Fruit fly (Drosophila melanogaster) whole organism, wandering third instar larva: Measurements from ENCODE around the gene Ubc6.

Experiments used
- Abd-B ChIP-seq: fragments of >200 bp; optimal IDR thresholded peaks from 2 replicates; lab custom pipeline; 2017; ENCODE audit warnings: missing biosample characterization, missing genetic modification characterization
- CG32264 ChIP-seq: fragments of 200-800 bp; sonication (Bioruptor generic); optimal IDR thresholded peaks from 2 replicates; lab custom pipeline; 2016; ENCODE audit warnings: missing biosample characterization, missing genetic modification characterization
- CG9705 ChIP-seq: fragments of 200-800 bp; sonication (Bioruptor generic); optimal IDR thresholded peaks from 2 replicates; lab custom pipeline; 2018; ENCODE audit warnings: missing biosample characterization, mild to moderate bottlenecking, missing genetic modification characterization
- CrebA ChIP-seq: fragments of 200-800 bp; sonication (Bioruptor generic); optimal IDR thresholded peaks from 2 replicates; lab custom pipeline; 2016; ENCODE audit warnings: missing biosample characterization, mild to moderate bottlenecking, missing genetic modification characterization, borderline replicate concordance
- Dfd ChIP-seq: fragments of >200 bp; optimal IDR thresholded peaks from 2 replicates; lab custom pipeline; 2017; ENCODE audit warnings: missing biosample characterization, missing genetic modification characterization
- Dif ChIP-seq: fragments of 200-275, 200-300 bp; sonication (Bioruptor generic); optimal IDR thresholded peaks from 2 replicates; lab custom pipeline; 2018; ENCODE audit warnings: missing biosample characterization, missing genetic modification characterization; ENCODE audit not compliant: partially characterized antibody
- GATAd ChIP-seq: sonication (Bioruptor generic); optimal IDR thresholded peaks from 2 replicates; lab custom pipeline; 2016; ENCODE audit warnings: missing biosample characterization, missing genetic modification characterization
- HLH106 ChIP-seq: fragments of 200-800 bp; optimal IDR thresholded peaks from 3 replicates; lab custom pipeline; 2019; ENCODE audit warnings: missing biosample characterization, mild to moderate bottlenecking, missing genetic modification characterization, moderate library complexity
- Hnf4 ChIP-seq: fragments of 200-800 bp; sonication (Bioruptor generic); optimal IDR thresholded peaks from 2 replicates; lab custom pipeline; 2016; ENCODE audit warnings: missing biosample characterization, mild to moderate bottlenecking, missing genetic modification characterization
- Hr78 ChIP-seq: fragments of >200 bp; optimal IDR thresholded peaks from 2 replicates; lab custom pipeline; 2017; ENCODE audit warnings: missing biosample characterization, missing genetic modification characterization
- Hr83 ChIP-seq: fragments of 200-300 bp; sonication (Bioruptor generic); optimal IDR thresholded peaks from 2 replicates; lab custom pipeline; 2016; ENCODE audit warnings: missing biosample characterization, mild to moderate bottlenecking, missing genetic modification characterization, moderate library complexity; ENCODE audit not compliant: poor library complexity, severe bottlenecking
- Jra ChIP-seq: sonication (Bioruptor generic); optimal IDR thresholded peaks from 2 replicates; lab custom pipeline; 2016; ENCODE audit warnings: missing biosample characterization, missing genetic modification characterization
- Mio ChIP-seq: sonication (Bioruptor generic); optimal IDR thresholded peaks from 2 replicates; lab custom pipeline; 2016; ENCODE audit warnings: missing biosample characterization, missing genetic modification characterization
- Myc ChIP-seq: fragments of >200 bp; optimal IDR thresholded peaks from 2 replicates; lab custom pipeline; 2017
- N ChIP-seq: fragments of >200 bp; optimal IDR thresholded peaks from 2 replicates; lab custom pipeline; 2018; ENCODE audit warnings: missing biosample characterization, missing external identifiers, missing genetic modification characterization
- OdsH ChIP-seq: fragments of 200-800 bp; sonication (Bioruptor generic); optimal IDR thresholded peaks from 2 replicates; lab custom pipeline; 2016; ENCODE audit warnings: missing biosample characterization, mild to moderate bottlenecking, missing genetic modification characterization
- Rel ChIP-seq, 2 experiments: fragments of 200-800 bp; sonication (Bioruptor generic) in 1 of 2; optimal IDR thresholded peaks; 2 replicates in 1 of 2; 3 replicates in 1 of 2; lab custom pipeline; 2016 to 2019; ENCODE audit warnings: mild to moderate bottlenecking in 2 of 2, missing biosample characterization in 2 of 2, missing genetic modification characterization in 2 of 2, moderate library complexity in 1 of 2
- Vsx2 ChIP-seq: fragments of 200-300, 225-300 bp; sonication (Bioruptor generic); optimal IDR thresholded peaks from 2 replicates; lab custom pipeline; 2018; ENCODE audit warnings: missing biosample characterization, missing genetic modification characterization; ENCODE audit not compliant: partially characterized antibody
- br ChIP-seq: fragments of 200-800 bp; sonication (Bioruptor generic); optimal IDR thresholded peaks from 2 replicates; lab custom pipeline; 2016; ENCODE audit warnings: missing biosample characterization, missing genetic modification characterization
- brk ChIP-seq: fragments of 200-800 bp; sonication (Bioruptor generic); optimal IDR thresholded peaks from 2 replicates; lab custom pipeline; 2016; ENCODE audit warnings: missing biosample characterization, mild to moderate bottlenecking, missing genetic modification characterization
- dl ChIP-seq, 2 experiments: fragments of 175-275, 200-275 bp in 1 of 2; fragments of 200-275 bp in 1 of 2; sonication (Bioruptor generic); optimal IDR thresholded peaks; lab custom pipeline; 2018; ENCODE audit warnings: mild to moderate bottlenecking in 2 of 2, missing biosample characterization in 2 of 2, missing genetic modification characterization in 2 of 2, moderate library complexity in 2 of 2; ENCODE audit not compliant: partially characterized antibody in 2 of 2, insufficient read depth in 1 of 2
- dmrt93B ChIP-seq: fragments of 200-800 bp; sonication (Bioruptor generic); optimal IDR thresholded peaks from 2 replicates; lab custom pipeline; 2018; ENCODE audit warnings: missing biosample characterization, mild to moderate bottlenecking, missing genetic modification characterization
- dsf ChIP-seq: sonication (Bioruptor generic); optimal IDR thresholded peaks from 2 replicates; lab custom pipeline; 2016; ENCODE audit warnings: missing biosample characterization, missing genetic modification characterization, borderline replicate concordance
- ey ChIP-seq: fragments of 200-800 bp; sonication (Bioruptor generic); optimal IDR thresholded peaks from 2 replicates; lab custom pipeline; 2016; ENCODE audit warnings: missing biosample characterization, missing genetic modification characterization
- fru ChIP-seq: fragments of 200-800 bp; sonication (Bioruptor generic); optimal IDR thresholded peaks from 3 replicates; lab custom pipeline; 2016; ENCODE audit warnings: missing biosample characterization, mild to moderate bottlenecking, missing genetic modification characterization
- h ChIP-seq: fragments of 200-800 bp; sonication (Bioruptor generic); optimal IDR thresholded peaks from 3 replicates; lab custom pipeline; 2016; ENCODE audit warnings: missing biosample characterization, mild to moderate bottlenecking, missing genetic modification characterization
- jim ChIP-seq: fragments of 175-275, 200-325 bp; sonication (Bioruptor generic); optimal IDR thresholded peaks from 2 replicates; lab custom pipeline; 2016; ENCODE audit warnings: missing biosample characterization, mild to moderate bottlenecking, missing genetic modification characterization
- pan ChIP-seq: fragments of >200 bp; optimal IDR thresholded peaks from 2 replicates; lab custom pipeline; 2017
- psq ChIP-seq: fragments of 200-800 bp; sonication (Bioruptor generic); optimal IDR thresholded peaks from 3 replicates; lab custom pipeline; 2017; ENCODE audit warnings: missing biosample characterization, mild to moderate bottlenecking, missing genetic modification characterization, moderate library complexity
- rgr ChIP-seq: fragments of 200-800 bp; sonication (Bioruptor generic); optimal IDR thresholded peaks from 3 replicates; lab custom pipeline; 2016; ENCODE audit warnings: missing biosample characterization, mild to moderate bottlenecking, missing genetic modification characterization
- sage ChIP-seq: fragments of 200-800 bp; sonication (Bioruptor generic); optimal IDR thresholded peaks from 2 replicates; lab custom pipeline; 2016; ENCODE audit warnings: missing biosample characterization, mild to moderate bottlenecking, missing genetic modification characterization
- sv ChIP-seq: fragments of 200-800 bp; sonication (Bioruptor generic); optimal IDR thresholded peaks from 3 replicates; lab custom pipeline; 2016; ENCODE audit warnings: missing biosample characterization, missing genetic modification characterization
- tai ChIP-seq: sonication (Bioruptor generic); optimal IDR thresholded peaks from 2 replicates; lab custom pipeline; 2016; ENCODE audit warnings: missing biosample characterization, missing genetic modification characterization
- usp ChIP-seq: fragments of >200 bp; optimal IDR thresholded peaks from 2 replicates; lab custom pipeline; 2017; ENCODE audit warnings: missing biosample characterization, missing genetic modification characterization
- woc ChIP-seq: sonication (Bioruptor generic); optimal IDR thresholded peaks from 2 replicates; lab custom pipeline; 2016; ENCODE audit warnings: missing biosample characterization, mild to moderate bottlenecking, missing genetic modification characterization

Ubc6 gene

DNA sequence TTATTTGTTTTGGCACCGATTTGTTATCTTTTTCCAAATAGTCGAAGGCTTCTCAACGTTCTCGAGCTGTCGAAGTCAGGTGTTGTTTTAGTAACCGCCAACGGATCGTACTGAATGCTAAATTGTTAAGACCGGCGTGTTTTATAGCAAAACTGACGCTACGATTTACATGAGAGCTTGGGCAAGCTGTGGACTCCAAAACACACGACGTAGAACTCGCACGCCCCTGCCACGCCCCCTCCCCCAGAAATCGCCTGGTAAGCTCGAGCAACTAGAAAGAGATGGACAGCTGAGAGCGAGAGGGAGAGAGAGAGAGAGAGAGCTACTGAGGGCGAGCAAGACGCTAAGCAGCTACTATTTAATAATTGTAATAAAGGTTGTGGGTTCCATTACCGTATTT lies 2.7 kb upstream of the Ubc6 start, which contains the start of gene Jhbp3:
Jhbp3 (minus strand) TSS at position 101 of the 400 bp plus-strand sequence.
- TF ChIP-seq dl (GFP tag; optimal IDR thresholded peaks at IDR 0.05; lab: Kevin White, UChicago; ENCODE audit: insufficient read depth in 1 of 2, partially characterized antibody in 2 of 2) (no peak), Vsx2 (GFP tag; lab: Kevin White, UChicago) (no peak), Mio (no peak), Hr78 (no peak), fru (GFP tag; lab: Kevin White, UChicago) (no peak), N (GFP tag; lab: Kevin White, UChicago) (no peak), brk (GFP tag; lab: Kevin White, UChicago) (no peak), psq (no peak)
- TF ChIP-seq, all 38 proteins: peak for 0

DNA sequence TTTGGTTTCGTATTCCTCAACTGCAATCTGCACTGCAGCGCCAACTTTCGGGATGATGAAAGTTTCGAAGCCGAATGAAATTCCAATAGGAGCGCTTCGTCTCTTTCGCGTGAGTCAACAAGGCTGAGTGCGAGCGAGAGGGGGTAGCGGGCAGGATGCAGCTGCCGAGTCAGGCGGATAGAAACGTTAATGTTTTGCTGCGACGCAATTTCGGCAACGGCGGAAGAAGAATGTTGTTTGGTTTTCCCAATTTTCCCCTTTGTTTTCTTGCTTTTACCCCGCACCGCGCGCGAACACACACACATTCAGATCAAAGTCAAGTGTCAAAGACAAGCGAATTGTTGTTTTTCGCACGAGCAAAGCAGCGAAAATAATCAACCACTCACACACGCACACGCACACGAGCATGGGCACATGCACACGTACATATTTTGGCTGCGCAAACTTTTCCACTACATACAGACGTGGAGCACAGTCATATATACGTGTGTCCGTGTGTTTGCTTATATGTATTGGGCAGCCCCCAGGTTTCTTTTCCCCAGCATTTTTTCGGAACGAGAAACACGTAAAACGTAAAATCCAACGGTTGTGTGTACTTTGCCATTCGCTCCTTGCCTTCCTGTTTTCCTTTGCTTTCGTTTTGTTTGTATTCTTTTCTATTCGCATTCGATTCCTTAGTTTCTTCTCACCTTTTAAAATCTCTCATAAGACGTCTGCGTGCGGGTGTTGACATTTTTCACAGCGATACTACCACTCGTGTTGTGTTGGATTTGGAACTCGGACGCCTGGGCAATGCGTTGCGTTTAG lies 515 bp downstream of the Ubc6 start:
- TF ChIP-seq Abd-B (GFP tag; lab: Kevin White, UChicago) (no peak), N (GFP tag; lab: Kevin White, UChicago) (peak; percentile 74), HLH106 (tag; lab: Kevin White, UChicago) (no peak), CG9705 (no peak), dsf (GFP tag; lab: Kevin White, UChicago) (no peak), br (GFP tag; lab: Kevin White, UChicago) (peak; percentile 23), CrebA (peak; percentile 76), rgr (GFP tag; lab: Kevin White, UChicago) (peak; percentile 18), Rel (GFP tag; optimal IDR thresholded peaks at IDR 0.05; lab: Kevin White, UChicago) (no peak), Rel (tag; optimal IDR thresholded peaks at IDR 0.05; lab: Kevin White, UChicago) (peak; percentile 73), Jra (peak; percentile 21), Dif (peak; percentile 53), dmrt93B (no peak), Hr78 (no peak), psq (no peak), Dfd (GFP tag; lab: Kevin White, UChicago) (no peak), sv (GFP tag; lab: Kevin White, UChicago) (no peak), OdsH (GFP tag; lab: Kevin White, UChicago) (no peak), fru (GFP tag; lab: Kevin White, UChicago) (no peak), ey (GFP tag; lab: Kevin White, UChicago) (no peak), Vsx2 (GFP tag; lab: Kevin White, UChicago) (no peak), h (GFP tag; lab: Kevin White, UChicago) (peak; percentile 64), tai (no peak), Hr83 (GFP tag; lab: Kevin White, UChicago) (no peak), usp (GFP tag; lab: Kevin White, UChicago) (no peak), woc (GFP tag; lab: Kevin White, UChicago) (no peak), CG32264 (GFP tag; lab: Kevin White, UChicago) (no peak), Hnf4 (GFP tag; lab: Kevin White, UChicago) (peak; percentile 32), dl (GFP tag; optimal IDR thresholded peaks at IDR 0.05; lab: Kevin White, UChicago; ENCODE audit: insufficient read depth in 1 of 2, partially characterized antibody in 2 of 2) (peak in 1 of 2 experiments; percentile 8), sage (GFP tag; lab: Kevin White, UChicago) (no peak), jim (GFP tag; lab: Kevin White, UChicago) (no peak), pan (lab: Kevin White, UChicago) (no peak)

DNA sequence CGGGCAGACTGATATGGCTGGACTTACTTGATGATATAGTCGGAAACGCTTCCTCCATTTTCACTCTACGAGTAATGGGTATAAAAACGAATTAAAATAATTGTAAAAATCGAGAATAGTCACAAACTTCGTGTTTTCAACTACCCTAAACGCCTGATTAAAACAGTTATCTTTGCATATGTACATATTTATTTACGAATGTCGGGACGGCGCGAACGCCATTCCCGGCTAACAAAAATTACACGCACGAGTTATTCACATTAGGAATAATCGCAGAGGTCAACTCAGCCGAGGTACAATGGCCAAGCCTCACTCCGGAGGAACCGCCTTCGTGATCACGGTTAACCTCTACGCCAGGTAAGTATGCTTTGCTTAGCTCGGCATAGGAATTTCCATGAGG lies 4.8 kb downstream of the Ubc6 start:
- no peak for TF ChIP-seq Jra
- TF ChIP-seq Myc (lab: Kevin White, UChicago) = no peak
- no peak for TF ChIP-seq sv (GFP tag; lab: Kevin White, UChicago)
- no peak for TF ChIP-seq GATAd
- TF ChIP-seq Rel (GFP tag; optimal IDR thresholded peaks at IDR 0.05; lab: Kevin White, UChicago) = no peak
- no peak for TF ChIP-seq Rel (tag; optimal IDR thresholded peaks at IDR 0.05; lab: Kevin White, UChicago)
- TF ChIP-seq tai = no peak
- no peak for TF ChIP-seq pan (lab: Kevin White, UChicago)
- TF ChIP-seq N (GFP tag; lab: Kevin White, UChicago) = no peak
- no peak for TF ChIP-seq jim (GFP tag; lab: Kevin White, UChicago)
- TF ChIP-seq psq = no peak
- TF ChIP-seq dl (GFP tag; optimal IDR thresholded peaks at IDR 0.05; lab: Kevin White, UChicago; ENCODE audit: insufficient read depth in 1 of 2, partially characterized antibody in 2 of 2) = no peak
- TF ChIP-seq CG32264 (GFP tag; lab: Kevin White, UChicago) = no peak
- no peak for TF ChIP-seq dsf (GFP tag; lab: Kevin White, UChicago)
- TF ChIP-seq Hnf4 (GFP tag; lab: Kevin White, UChicago) = no peak
- TF ChIP-seq dmrt93B = no peak
